Worm (Caenorhabditis elegans) whole organism, L1 larva: ENCODE data around the gene srsx-22.

Source experiments
- C16A3.4 ChIP-seq: fragments of 150-350 bp; optimal IDR thresholded peaks from 2 replicates; lab custom pipeline; 2014; ENCODE audit warnings: missing biosample characterization, missing genetic modification characterization
- C34B4.2 ChIP-seq: sonication (generic microtip); optimal IDR thresholded peaks from 2 replicates; lab custom pipeline; 2017; ENCODE audit warnings: mild to moderate bottlenecking, missing genetic modification characterization, missing compliant biosample characterization
- F16B12.6 ChIP-seq: fragments of 150-350 bp; optimal IDR thresholded peaks from 2 replicates; lab custom pipeline; 2014; ENCODE audit warnings: missing biosample characterization, missing genetic modification characterization
- Y116A8C.19 ChIP-seq: sonication (generic microtip); optimal IDR thresholded peaks from 2 replicates; lab custom pipeline; 2016; ENCODE audit warnings: missing compliant biosample characterization, missing genetic modification characterization, borderline replicate concordance
- aly-2 ChIP-seq: fragments of 150-350 bp; optimal IDR thresholded peaks from 2 replicates; lab custom pipeline; 2014; ENCODE audit warnings: missing biosample characterization, missing genetic modification characterization
- ama-1 ChIP-seq: fragments of 150-350 bp; optimal IDR thresholded peaks from 2 replicates; lab custom pipeline; 2014
- blmp-1 ChIP-seq: fragments of 150-350 bp; optimal IDR thresholded peaks from 2 replicates; lab custom pipeline; 2014; ENCODE audit warnings: missing biosample characterization, missing genetic modification characterization
- ceh-63 ChIP-seq: fragments of 200-800 bp; sonication (Bioruptor generic); optimal IDR thresholded peaks from 2 replicates; lab custom pipeline; 2018; ENCODE audit warnings: mild to moderate bottlenecking, missing genetic modification characterization, missing compliant biosample characterization
- ceh-88 ChIP-seq: fragments of 200-800 bp; sonication (Bioruptor generic); IDR thresholded peaks from 2 replicates; pipeline ENCODE4 v1.3.6; 2022; ENCODE audit warnings: missing genetic modification characterization, missing compliant biosample characterization
- ceh-90 ChIP-seq: sonication (generic microtip); optimal IDR thresholded peaks from 2 replicates; lab custom pipeline; 2016; ENCODE audit warnings: missing genetic modification characterization, missing compliant biosample characterization
- ces-1 ChIP-seq: fragments of 150-350 bp; optimal IDR thresholded peaks from 2 replicates; lab custom pipeline; 2014; ENCODE audit warnings: missing biosample characterization, missing genetic modification reagents, missing genetic modification characterization
- efl-1 ChIP-seq, 4 experiments: fragments of 150-350 bp; optimal IDR thresholded peaks in 3 of 4; peaks in 1 of 4; 1 replicate in 1 of 4; 2 replicates in 3 of 4; lab custom pipeline; 2014; ENCODE audit warnings: missing biosample characterization in 2 of 4, missing genetic modification characterization in 2 of 4, missing genetic modification reagents in 2 of 4
- efl-3 ChIP-seq: fragments of 200-800 bp; sonication (Bioruptor generic); optimal IDR thresholded peaks from 2 replicates; lab custom pipeline; 2018; ENCODE audit warnings: mild to moderate bottlenecking, missing genetic modification characterization, missing compliant biosample characterization
- egl-27 ChIP-seq, 2 experiments: fragments of 150-350 bp in 1 of 2; sonication (generic microtip); optimal IDR thresholded peaks; 3 replicates each; lab custom pipeline; 2017 to 2018; ENCODE audit warnings: missing biosample characterization in 2 of 2, missing genetic modification characterization in 2 of 2, missing genetic modification reagents in 2 of 2
- elt-2 ChIP-seq: sonication (generic microtip); optimal IDR thresholded peaks from 2 replicates; lab custom pipeline; 2016; ENCODE audit warnings: missing genetic modification characterization, mild to moderate bottlenecking, inconsistent platforms, missing compliant biosample characterization, missing genetic modification reagents
- elt-3 ChIP-seq, 6 experiments: fragments of 150-350 bp in 1 of 6; sonication (generic microtip); optimal IDR thresholded peaks; 2 replicates each; lab custom pipeline; 2017 to 2018; ENCODE audit warnings: missing biosample characterization in 6 of 6, missing genetic modification characterization in 6 of 6, inconsistent platforms in 1 of 6
- ets-5 ChIP-seq: fragments of 200-800 bp; sonication (Bioruptor generic); IDR thresholded peaks from 2 replicates; pipeline ENCODE4 v1.3.6; 2022; ENCODE audit warnings: missing genetic modification characterization, missing compliant biosample characterization
- fkh-10 ChIP-seq: sonication (generic microtip); optimal IDR thresholded peaks from 2 replicates; lab custom pipeline; 2017; ENCODE audit warnings: missing biosample characterization, missing genetic modification reagents, missing genetic modification characterization
- fkh-4 ChIP-seq: sonication (generic microtip); optimal IDR thresholded peaks from 2 replicates; lab custom pipeline; 2016; ENCODE audit warnings: missing compliant biosample characterization, missing genetic modification characterization, borderline replicate concordance
- fkh-8 ChIP-seq: sonication (generic microtip); optimal IDR thresholded peaks from 2 replicates; lab custom pipeline; 2016; ENCODE audit warnings: mild to moderate bottlenecking, missing genetic modification characterization, missing compliant biosample characterization
- fos-1 ChIP-seq: fragments of 150-350 bp; optimal IDR thresholded peaks from 2 replicates; lab custom pipeline; 2014; ENCODE audit warnings: missing biosample characterization, missing genetic modification characterization
- grh-1 ChIP-seq: fragments of 200-800 bp; sonication (Bioruptor generic); IDR thresholded peaks from 2 replicates; pipeline ENCODE4 v1.3.6; 2022; ENCODE audit warnings: missing genetic modification reagents, missing genetic modification characterization, missing compliant biosample characterization
- hlh-17 ChIP-seq: fragments of 200-800 bp; sonication (Bioruptor generic); optimal IDR thresholded peaks from 2 replicates; lab custom pipeline; 2018; ENCODE audit warnings: missing genetic modification characterization, mild to moderate bottlenecking, missing compliant biosample characterization, moderate library complexity, borderline replicate concordance
- hpl-2 ChIP-seq: fragments of 150-350 bp; optimal IDR thresholded peaks from 2 replicates; lab custom pipeline; 2014; ENCODE audit warnings: missing biosample characterization, missing genetic modification reagents, missing genetic modification characterization
- irx-1 ChIP-seq: sonication (generic microtip); optimal IDR thresholded peaks from 2 replicates; lab custom pipeline; 2016; ENCODE audit warnings: missing genetic modification characterization, missing compliant biosample characterization
- isw-1 ChIP-seq: fragments of 200-800 bp; sonication (Bioruptor generic); IDR thresholded peaks from 2 replicates; pipeline ENCODE4 v1.3.6; 2022; ENCODE audit warnings: missing genetic modification characterization, missing compliant biosample characterization
- jun-1 ChIP-seq: fragments of 150-350 bp; optimal IDR thresholded peaks from 2 replicates; lab custom pipeline; 2014; ENCODE audit warnings: missing biosample characterization, missing genetic modification reagents, missing genetic modification characterization
- lin-14 ChIP-seq: fragments of 200-800 bp; sonication (Bioruptor generic); optimal IDR thresholded peaks from 2 replicates; lab custom pipeline; 2018; ENCODE audit warnings: mild to moderate bottlenecking, missing genetic modification characterization, moderate library complexity, missing compliant biosample characterization
- lin-35 ChIP-seq, 2 experiments: fragments of 150-350 bp; optimal IDR thresholded peaks; 2 replicates each; lab custom pipeline; 2014; ENCODE audit warnings: missing biosample characterization in 2 of 2, missing genetic modification characterization in 2 of 2, missing genetic modification reagents in 2 of 2
- lsy-2 ChIP-seq, 2 experiments: fragments of 150-350 bp; optimal IDR thresholded peaks; 2 replicates each; lab custom pipeline; 2014; ENCODE audit warnings: missing biosample characterization in 2 of 2, missing genetic modification characterization in 2 of 2
- mab-9 ChIP-seq: fragments of 200-800 bp; sonication (Bioruptor generic); IDR thresholded peaks from 2 replicates; pipeline ENCODE4 v1.3.6; 2022; ENCODE audit warnings: missing genetic modification reagents, missing genetic modification characterization, missing compliant biosample characterization
- mef-2 ChIP-seq: fragments of 150-350 bp; optimal IDR thresholded peaks from 2 replicates; lab custom pipeline; 2014; ENCODE audit warnings: missing biosample characterization, missing genetic modification characterization
- mep-1 ChIP-seq: fragments of 150-350 bp; optimal IDR thresholded peaks from 2 replicates; lab custom pipeline; 2014; ENCODE audit warnings: missing biosample characterization, missing genetic modification characterization
- nhr-19 ChIP-seq: fragments of 200-800 bp; sonication (Bioruptor generic); conservative IDR thresholded peaks from 2 replicates; pipeline ENCODE4 v1.3.6; 2022; ENCODE audit warnings: missing genetic modification characterization, missing compliant biosample characterization
- nhr-20 ChIP-seq: sonication (generic microtip); optimal IDR thresholded peaks from 2 replicates; lab custom pipeline; 2016; ENCODE audit warnings: mild to moderate bottlenecking, missing genetic modification characterization, missing compliant biosample characterization
- nhr-237 ChIP-seq: fragments of 150-350 bp; optimal IDR thresholded peaks from 2 replicates; lab custom pipeline; 2014; ENCODE audit warnings: missing biosample characterization, missing genetic modification characterization
- nhr-28 ChIP-seq: fragments of 150-350 bp; optimal IDR thresholded peaks from 2 replicates; lab custom pipeline; 2014; ENCODE audit warnings: missing biosample characterization, missing genetic modification characterization
- nhr-47 ChIP-seq: sonication (generic microtip); optimal IDR thresholded peaks from 2 replicates; lab custom pipeline; 2016; ENCODE audit warnings: mild to moderate bottlenecking, missing genetic modification characterization, moderate library complexity, missing compliant biosample characterization
- nhr-76 ChIP-seq: sonication (generic microtip); optimal IDR thresholded peaks from 2 replicates; lab custom pipeline; 2017; ENCODE audit warnings: missing biosample characterization, missing genetic modification characterization
- nhr-77 ChIP-seq: fragments of 150-350 bp; optimal IDR thresholded peaks from 2 replicates; lab custom pipeline; 2014; ENCODE audit warnings: missing biosample characterization, missing genetic modification characterization
- nhr-85 ChIP-seq: sonication (generic microtip); peaks from one replicate; lab custom pipeline; 2016; ENCODE audit warnings: missing genetic modification characterization, inconsistent platforms, missing compliant biosample characterization
- nhr-90 ChIP-seq: sonication (generic microtip); optimal IDR thresholded peaks from 2 replicates; lab custom pipeline; 2016; ENCODE audit warnings: mild to moderate bottlenecking, missing genetic modification characterization, missing compliant biosample characterization; ENCODE audit not compliant: poor library complexity
- snu-23 ChIP-seq: sonication (generic microtip); optimal IDR thresholded peaks from 2 replicates; lab custom pipeline; 2016; ENCODE audit warnings: missing genetic modification characterization, missing compliant biosample characterization
- sox-4 ChIP-seq: sonication (generic microtip); optimal IDR thresholded peaks from 2 replicates; lab custom pipeline; 2016; ENCODE audit warnings: missing genetic modification characterization, missing compliant biosample characterization
- sup-37 ChIP-seq: fragments of 200-800 bp; sonication (Bioruptor generic); optimal IDR thresholded peaks from 2 replicates; lab custom pipeline; 2018; ENCODE audit warnings: mild to moderate bottlenecking, missing genetic modification characterization, missing compliant biosample characterization
- tbx-2 ChIP-seq: sonication (generic microtip); optimal IDR thresholded peaks from 2 replicates; lab custom pipeline; 2016; ENCODE audit warnings: missing genetic modification characterization, missing compliant biosample characterization
- tlp-1 ChIP-seq: fragments of 150-350 bp; optimal IDR thresholded peaks from 2 replicates; lab custom pipeline; 2014; ENCODE audit warnings: missing biosample characterization, missing genetic modification characterization
- unc-30 ChIP-seq: sonication (generic microtip); optimal IDR thresholded peaks from 2 replicates; lab custom pipeline; 2017; ENCODE audit warnings: missing biosample characterization, missing genetic modification characterization
- unc-98 ChIP-seq: fragments of 200-800 bp; sonication (Bioruptor generic); IDR thresholded peaks from 2 replicates; pipeline ENCODE4 v1.3.6; 2022; ENCODE audit warnings: missing genetic modification characterization, missing compliant biosample characterization
- vab-15 ChIP-seq: sonication (generic microtip); optimal IDR thresholded peaks from 2 replicates; lab custom pipeline; 2017; ENCODE audit warnings: missing genotype, mild to moderate bottlenecking, missing genetic modification characterization, missing compliant biosample characterization
- zag-1 ChIP-seq: fragments of 150-350 bp; optimal IDR thresholded peaks from 2 replicates; lab custom pipeline; 2014; ENCODE audit warnings: missing biosample characterization, missing genetic modification characterization

Gene srsx-22

ce11 chrV:8400808-8401207 lies 49.3 kb downstream of the srsx-22 start:
- TF ChIP-seq ces-1 (GFP tag; lab: Kevin White, UChicago) (no peak), vab-15 (tag; lab: Kevin White, UChicago) (no peak), irx-1 (tag; lab: Kevin White, UChicago) (no peak), blmp-1 (no peak), ama-1 (no peak), nhr-90 (tag; lab: Kevin White, UChicago) (no peak), snu-23 (GFP tag; lab: Kevin White, UChicago) (no peak), C34B4.2 (tag; lab: Kevin White, UChicago) (no peak), mab-9 (GFP tag; lab: Robert Waterston, UW) (no peak)

- TF ChIP-seq elt-2 (tag; lab: Kevin White, UChicago) (no peak), ces-1 (GFP tag; lab: Kevin White, UChicago) (no peak), lsy-2 (tag; optimal IDR thresholded peaks at IDR 0.05; lab: Kevin White, UChicago) (no peak), unc-30 (tag; lab: Kevin White, UChicago) (no peak), ceh-63 (GFP tag; lab: Kevin White, UChicago) (no peak), fkh-10 (GFP tag; lab: Kevin White, UChicago) (no peak), zag-1 (no peak), efl-1 (optimal IDR thresholded peaks at IDR 0.05; lab: Kevin White, UChicago) (no peak), efl-1 (GFP tag; optimal IDR thresholded peaks at IDR 0.05 in 1 of 2; lab: Kevin White, UChicago) (no peak), hpl-2 (GFP tag; lab: Kevin White, UChicago) (no peak), grh-1 (GFP tag; lab: Robert Waterston, UW) (peak; percentile 41; the same call in 1 of the 2 replicates), Y116A8C.19 (tag; lab: Kevin White, UChicago) (no peak), nhr-77 (tag; lab: Kevin White, UChicago) (no peak), isw-1 (GFP tag; lab: Robert Waterston, UW) (no peak), efl-3 (GFP tag; lab: Kevin White, UChicago) (no peak), sox-4 (tag; lab: Kevin White, UChicago) (no peak), ceh-90 (tag; lab: Kevin White, UChicago) (no peak), fkh-8 (tag; lab: Kevin White, UChicago) (no peak), mep-1 (tag; lab: Kevin White, UChicago) (no peak), ets-5 (GFP tag; lab: Robert Waterston, UW) (no peak), F16B12.6 (tag; lab: Kevin White, UChicago) (no peak), hlh-17 (GFP tag; lab: Kevin White, UChicago) (no peak), tlp-1 (tag; lab: Kevin White, UChicago) (no peak), nhr-20 (tag; lab: Kevin White, UChicago) (peak; percentile 16), nhr-85 (peak; percentile 61), sup-37 (GFP tag; lab: Kevin White, UChicago) (no peak), aly-2 (no peak), jun-1 (tag; lab: Kevin White, UChicago) (no peak), tbx-2 (no peak), lin-35 (GFP tag; optimal IDR thresholded peaks at IDR 0.05; lab: Kevin White, UChicago) (no peak), egl-27 (tag; optimal IDR thresholded peaks at IDR 0.05; lab: Kevin White, UChicago) (no peak), mef-2 (tag; lab: Kevin White, UChicago) (no peak), unc-98 (GFP tag; lab: Robert Waterston, UW) (no peak), nhr-76 (tag; lab: Kevin White, UChicago) (no peak), fos-1 (tag; lab: Kevin White, UChicago) (no peak), nhr-28 (tag; lab: Kevin White, UChicago) (no peak), C16A3.4 (tag; lab: Kevin White, UChicago) (no peak), lin-14 (GFP tag; lab: Kevin White, UChicago) (peak; percentile 41), irx-1 (tag; lab: Kevin White, UChicago) (no peak), elt-3 (tag; optimal IDR thresholded peaks at IDR 0.05; lab: Kevin White, UChicago) (peak; percentile 34 to 90 (median 74)), blmp-1 (peak; percentile 89), ceh-88 (GFP tag; lab: Robert Waterston, UW) (no peak), nhr-237 (tag; lab: Kevin White, UChicago) (no peak), nhr-19 (GFP tag; lab: Robert Waterston, UW) (0 out of 2 replicates have a peak, but pooled peaks have one; percentile 9), fkh-4 (tag; lab: Kevin White, UChicago) (no peak), nhr-47 (tag; lab: Kevin White, UChicago) (no peak)
These were observed 49.8 kb downstream of the srsx-22 start for ce11 chrV:8401267-8401666.
